Fruit fly (Drosophila melanogaster): ENCODE results near the gene CG31637.

DNA sequence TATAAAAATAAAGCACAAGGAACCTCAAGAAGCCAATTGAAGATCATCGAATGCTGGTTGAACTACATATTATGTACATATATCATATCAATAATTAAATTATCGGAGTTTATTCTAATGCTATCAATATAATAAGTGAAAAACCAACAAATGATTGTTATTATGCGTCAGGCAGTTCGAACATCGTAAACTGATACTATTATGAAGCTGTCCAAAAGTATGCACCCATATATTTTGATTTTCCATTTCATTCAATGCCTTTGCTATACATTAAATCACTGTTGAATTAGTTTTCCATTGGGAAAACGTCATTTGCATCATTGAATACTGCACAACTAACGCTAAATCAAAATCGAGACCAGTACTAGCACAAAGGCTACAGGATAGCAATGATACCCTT is 53.9 kb downstream of the CG31637 start:
- TF ChIP-seq kay (GFP tag; ENCODE audit: borderline replicate concordance) (no peak), CG33017 (tag; optimal IDR thresholded peaks at IDR 0.05) (no peak), CG1620 (GFP tag; optimal IDR thresholded peaks at IDR 0.05) (no peak), Crg-1 (GFP tag; optimal IDR thresholded peaks at IDR 0.05) (no peak), Clk (GFP tag; optimal IDR thresholded peaks at IDR 0.05) (no peak), toe (GFP tag; optimal IDR thresholded peaks at IDR 0.05) (no peak), Mnt (GFP tag; optimal IDR thresholded peaks at IDR 0.05) (no peak), tj (GFP tag; optimal IDR thresholded peaks at IDR 0.05) (no peak), pad (GFP tag; optimal IDR thresholded peaks at IDR 0.05) (no peak), CG14711 (tag; optimal IDR thresholded peaks at IDR 0.05) (no peak), CG7045 (GFP tag; optimal IDR thresholded peaks at IDR 0.05) (no peak)
